Worm (Caenorhabditis elegans) whole organism, mixed stage, embryonic: ENCODE data around the gene C08B11.9.

Experiments used
- pha-4 ChIP-seq: fragments of 150-350 bp; optimal IDR thresholded peaks from 2 replicates; lab custom pipeline; 2018; ENCODE audit warnings: missing biosample characterization, missing genetic modification reagents, missing genetic modification characterization
- snpc-4 ChIP-seq: fragments of 150-350 bp; optimal IDR thresholded peaks from 2 replicates; lab custom pipeline; 2014; ENCODE audit warnings: missing biosample characterization, missing genetic modification characterization
- unc-62 ChIP-seq: fragments of 150-350 bp; optimal IDR thresholded peaks from 2 replicates; lab custom pipeline; 2014; ENCODE audit warnings: missing biosample characterization, missing genetic modification reagents, missing genetic modification characterization

DNA sequence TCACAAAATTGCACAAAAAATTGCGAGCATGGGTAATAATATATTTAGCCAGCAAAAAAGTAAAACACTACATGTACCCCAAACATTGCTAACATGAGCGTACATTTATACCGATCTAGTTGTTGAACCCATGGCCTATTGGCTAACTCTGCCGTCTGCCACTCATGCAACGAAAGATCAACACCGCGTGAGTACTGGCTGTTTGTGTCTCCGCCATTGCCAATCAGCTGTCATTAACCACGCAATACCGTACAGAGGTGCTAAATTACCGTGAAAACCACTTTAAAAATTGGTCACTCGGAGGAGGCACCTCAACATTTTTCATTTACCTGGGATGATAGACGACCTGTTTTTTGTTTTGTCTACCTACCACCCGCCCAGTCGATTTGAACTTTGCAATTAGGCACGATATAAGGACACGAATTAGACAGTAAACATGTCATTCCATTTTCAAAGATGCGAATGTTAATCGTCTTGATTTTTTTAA, 37.4 kb upstream of the C08B11.9 start, which contains the start of gene K02C4.2:
- no peak for TF ChIP-seq snpc-4 (tag; lab: Kevin White, UChicago)
- TF ChIP-seq pha-4: peak; percentile 55
- TF ChIP-seq unc-62 (GFP tag; lab: Kevin White, UChicago): peak; percentile 22
